Fruit fly (Drosophila melanogaster) whole organism, prepupa: ENCODE results near the gene CG9547.
A peak's percentile ranks its signal among the peaks of the same experiment; 100 is the strongest.

Experiments used
- CG10631 ChIP-seq: fragments of 200-800 bp; sonication (Bioruptor generic); optimal IDR thresholded peaks from 2 replicates; lab custom pipeline; 2016; ENCODE audit warnings: missing biosample characterization, missing genetic modification characterization
- CG10669 ChIP-seq: fragments of 200-800 bp; sonication (Bioruptor generic); optimal IDR thresholded peaks from 3 replicates; lab custom pipeline; 2018; ENCODE audit warnings: missing biosample characterization, mild to moderate bottlenecking, missing genetic modification characterization, moderate library complexity
- CG11762 ChIP-seq: fragments of 200-800 bp; sonication (Bioruptor generic); optimal IDR thresholded peaks from 3 replicates; lab custom pipeline; 2016; ENCODE audit warnings: missing biosample characterization, missing genetic modification characterization; ENCODE audit not compliant: insufficient read depth
- CG11902 ChIP-seq: fragments of 200-800 bp; sonication (Bioruptor generic); optimal IDR thresholded peaks from 3 replicates; lab custom pipeline; 2016; ENCODE audit warnings: missing biosample characterization, missing genetic modification characterization
- CG15336 ChIP-seq: fragments of 200-800 bp; sonication (Bioruptor generic); IDR thresholded peaks from 2 replicates; pipeline ENCODE4 v1.3.6; 2022; ENCODE audit warnings: missing biosample characterization, missing genetic modification characterization
- CG1621 ChIP-seq: fragments of 200-800 bp; sonication (Bioruptor generic); optimal IDR thresholded peaks from 3 replicates; lab custom pipeline; 2018; ENCODE audit warnings: missing biosample characterization, mild to moderate bottlenecking, missing genetic modification characterization
- CG16779 ChIP-seq: fragments of 200-800 bp; sonication (Bioruptor generic); optimal IDR thresholded peaks from 3 replicates; lab custom pipeline; 2017; ENCODE audit warnings: missing biosample characterization, mild to moderate bottlenecking, missing genetic modification characterization
- CG32006 ChIP-seq: fragments of 200-800 bp; sonication (Bioruptor generic); optimal IDR thresholded peaks from 3 replicates; lab custom pipeline; 2017; ENCODE audit warnings: missing biosample characterization, mild to moderate bottlenecking, missing genetic modification characterization
- CG34406 ChIP-seq: fragments of 200-800 bp; sonication (Bioruptor generic); optimal IDR thresholded peaks from 3 replicates; lab custom pipeline; 2016; ENCODE audit warnings: missing biosample characterization, missing genetic modification characterization
- CG3919 ChIP-seq: fragments of 200-800 bp; sonication (Bioruptor generic); optimal IDR thresholded peaks from 3 replicates; lab custom pipeline; 2016; ENCODE audit warnings: missing biosample characterization, missing genetic modification characterization
- CG6276 ChIP-seq: fragments of 200-800 bp; sonication (Bioruptor generic); optimal IDR thresholded peaks from 2 replicates; lab custom pipeline; 2017; ENCODE audit warnings: missing biosample characterization, mild to moderate bottlenecking, missing genetic modification characterization
- CG6792 ChIP-seq: fragments of 200-800 bp; sonication (Bioruptor generic); optimal IDR thresholded peaks from 3 replicates; lab custom pipeline; 2016; ENCODE audit warnings: missing biosample characterization, missing genetic modification characterization
- CG6808 ChIP-seq: fragments of 200-800 bp; sonication (Bioruptor generic); optimal IDR thresholded peaks from 3 replicates; lab custom pipeline; 2017; ENCODE audit warnings: missing biosample characterization, missing genetic modification characterization, mild to moderate bottlenecking, moderate library complexity, missing genetic modification reagents
- CG6854 ChIP-seq: fragments of 200-800 bp; sonication (Bioruptor generic); optimal IDR thresholded peaks from 2 replicates; lab custom pipeline; 2017; ENCODE audit warnings: missing biosample characterization, mild to moderate bottlenecking, missing genetic modification characterization
- CG8632 ChIP-seq: fragments of 200-800 bp; sonication (Bioruptor generic); optimal IDR thresholded peaks from 3 replicates; lab custom pipeline; 2016; ENCODE audit warnings: missing biosample characterization, missing genetic modification characterization
- Eip75B ChIP-seq: fragments of 200-800 bp; sonication (Bioruptor generic); optimal IDR thresholded peaks from 3 replicates; lab custom pipeline; 2016; ENCODE audit warnings: missing biosample characterization, missing genetic modification characterization
- Eip78C ChIP-seq: fragments of 200-800 bp; sonication (Bioruptor generic); peaks from one replicate; lab custom pipeline; 2016; ENCODE audit warnings: missing biosample characterization, missing genetic modification characterization
- Eip93F ChIP-seq: fragments of 200-800 bp; sonication (Bioruptor generic); optimal IDR thresholded peaks from 2 replicates; lab custom pipeline; 2016; ENCODE audit warnings: missing biosample characterization, mild to moderate bottlenecking, missing genetic modification characterization
- Ets21C ChIP-seq: fragments of 200-800 bp; sonication (Bioruptor generic); optimal IDR thresholded peaks from 3 replicates; lab custom pipeline; 2016; ENCODE audit warnings: missing biosample characterization, missing genetic modification characterization
- Ets96B ChIP-seq: fragments of 200-800 bp; optimal IDR thresholded peaks from 2 replicates; lab custom pipeline; 2019; ENCODE audit warnings: missing biosample characterization, mild to moderate bottlenecking, missing genetic modification characterization, moderate library complexity
- Hr38 ChIP-seq: sonication (Bioruptor generic); optimal IDR thresholded peaks from 2 replicates; lab custom pipeline; 2016; ENCODE audit warnings: missing biosample characterization, missing genetic modification characterization
- Hr39 ChIP-seq: fragments of 200-800 bp; sonication (Bioruptor generic); optimal IDR thresholded peaks from 2 replicates; lab custom pipeline; 2016; ENCODE audit warnings: missing biosample characterization, missing genetic modification characterization
- Hr4 ChIP-seq: fragments of 200-800 bp; sonication (Bioruptor generic); optimal IDR thresholded peaks from 3 replicates; lab custom pipeline; 2016; ENCODE audit warnings: missing biosample characterization, missing genetic modification characterization
- Lpt ChIP-seq: fragments of 200-800 bp; sonication (Bioruptor generic); optimal IDR thresholded peaks from 3 replicates; lab custom pipeline; 2016; ENCODE audit warnings: missing biosample characterization, missing genetic modification characterization
- Met ChIP-seq: fragments of 200-800 bp; sonication (Bioruptor generic); optimal IDR thresholded peaks from 3 replicates; lab custom pipeline; 2016; ENCODE audit warnings: missing biosample characterization, missing genetic modification characterization
- OdsH ChIP-seq: fragments of 200-800 bp; sonication (Bioruptor generic); optimal IDR thresholded peaks from 3 replicates; lab custom pipeline; 2016; ENCODE audit warnings: missing biosample characterization, missing genetic modification characterization
- Smox ChIP-seq: fragments of 200-800 bp; sonication (Bioruptor generic); optimal IDR thresholded peaks from 3 replicates; lab custom pipeline; 2016; ENCODE audit warnings: missing biosample characterization, missing genetic modification characterization
- Sox102F ChIP-seq: fragments of 200-800 bp; sonication (Bioruptor generic); optimal IDR thresholded peaks from 2 replicates; lab custom pipeline; 2016; ENCODE audit warnings: missing biosample characterization, mild to moderate bottlenecking, missing genetic modification characterization
- Sox14 ChIP-seq: fragments of 200-800 bp; sonication (Bioruptor generic); optimal IDR thresholded peaks from 3 replicates; lab custom pipeline; 2016; ENCODE audit warnings: missing biosample characterization, missing genetic modification characterization
- achi ChIP-seq: fragments of 200-800 bp; sonication (Bioruptor generic); optimal IDR thresholded peaks from 3 replicates; lab custom pipeline; 2016; ENCODE audit warnings: missing biosample characterization, missing genetic modification characterization
- acj6 ChIP-seq: fragments of 200-800 bp; sonication (Bioruptor generic); optimal IDR thresholded peaks from 3 replicates; lab custom pipeline; 2016; ENCODE audit warnings: missing biosample characterization, missing genetic modification characterization
- cyc ChIP-seq: fragments of 200-800 bp; sonication (Bioruptor generic); optimal IDR thresholded peaks from 3 replicates; lab custom pipeline; 2016; ENCODE audit warnings: missing biosample characterization, missing genetic modification characterization
- dac ChIP-seq: fragments of 200-800 bp; sonication (Bioruptor generic); optimal IDR thresholded peaks from 2 replicates; lab custom pipeline; 2017; ENCODE audit warnings: missing biosample characterization, mild to moderate bottlenecking, missing genetic modification characterization
- dsx ChIP-seq: fragments of 200-800 bp; optimal IDR thresholded peaks from 3 replicates; lab custom pipeline; 2019; ENCODE audit warnings: missing biosample characterization, mild to moderate bottlenecking, missing genetic modification characterization, moderate library complexity; ENCODE audit not compliant: poor library complexity, severe bottlenecking
- esn ChIP-seq: fragments of 200-800 bp; sonication (Bioruptor generic); optimal IDR thresholded peaks from 2 replicates; lab custom pipeline; 2016; ENCODE audit warnings: missing biosample characterization, mild to moderate bottlenecking, missing genetic modification characterization, moderate library complexity
- fd59A ChIP-seq: fragments of 200-800 bp; sonication (Bioruptor generic); optimal IDR thresholded peaks from 2 replicates; lab custom pipeline; 2017; ENCODE audit warnings: missing biosample characterization, mild to moderate bottlenecking, missing genetic modification characterization, missing genetic modification reagents
- fd85E ChIP-seq: fragments of 200-800 bp; sonication (Bioruptor generic); optimal IDR thresholded peaks from 3 replicates; lab custom pipeline; 2016; ENCODE audit warnings: missing biosample characterization, missing genetic modification characterization
- fkh ChIP-seq: fragments of 200-800 bp; sonication (Bioruptor generic); optimal IDR thresholded peaks from 3 replicates; lab custom pipeline; 2017; ENCODE audit warnings: missing biosample characterization, mild to moderate bottlenecking, missing genetic modification characterization, moderate library complexity
- pdm3 ChIP-seq: fragments of 200-800 bp; sonication (Bioruptor generic); optimal IDR thresholded peaks from 3 replicates; lab custom pipeline; 2016; ENCODE audit warnings: missing biosample characterization, missing genetic modification characterization
- salr ChIP-seq, 2 experiments: fragments of 200-800 bp; sonication (Bioruptor generic); optimal IDR thresholded peaks; 3 replicates each; lab custom pipeline; 2016 to 2018; ENCODE audit warnings: missing biosample characterization in 2 of 2, missing genetic modification characterization in 2 of 2, mild to moderate bottlenecking in 1 of 2
- spab ChIP-seq: fragments of 200-800 bp; sonication (Bioruptor generic); optimal IDR thresholded peaks from 2 replicates; lab custom pipeline; 2017; ENCODE audit warnings: missing biosample characterization, mild to moderate bottlenecking, missing genetic modification characterization, missing genetic modification reagents
- svp ChIP-seq: fragments of 200-800 bp; sonication (Bioruptor generic); peaks from one replicate; lab custom pipeline; 2016; ENCODE audit warnings: missing biosample characterization, missing genetic modification characterization
- topi ChIP-seq: fragments of 200-800 bp; sonication (Bioruptor generic); optimal IDR thresholded peaks from 3 replicates; lab custom pipeline; 2016; ENCODE audit warnings: missing biosample characterization, missing genetic modification characterization
- vri ChIP-seq: fragments of 200-800 bp; sonication (Bioruptor generic); optimal IDR thresholded peaks from 3 replicates; lab custom pipeline; 2016; ENCODE audit warnings: missing biosample characterization, mild to moderate bottlenecking, missing genetic modification characterization

CG9547 gene

DNA sequence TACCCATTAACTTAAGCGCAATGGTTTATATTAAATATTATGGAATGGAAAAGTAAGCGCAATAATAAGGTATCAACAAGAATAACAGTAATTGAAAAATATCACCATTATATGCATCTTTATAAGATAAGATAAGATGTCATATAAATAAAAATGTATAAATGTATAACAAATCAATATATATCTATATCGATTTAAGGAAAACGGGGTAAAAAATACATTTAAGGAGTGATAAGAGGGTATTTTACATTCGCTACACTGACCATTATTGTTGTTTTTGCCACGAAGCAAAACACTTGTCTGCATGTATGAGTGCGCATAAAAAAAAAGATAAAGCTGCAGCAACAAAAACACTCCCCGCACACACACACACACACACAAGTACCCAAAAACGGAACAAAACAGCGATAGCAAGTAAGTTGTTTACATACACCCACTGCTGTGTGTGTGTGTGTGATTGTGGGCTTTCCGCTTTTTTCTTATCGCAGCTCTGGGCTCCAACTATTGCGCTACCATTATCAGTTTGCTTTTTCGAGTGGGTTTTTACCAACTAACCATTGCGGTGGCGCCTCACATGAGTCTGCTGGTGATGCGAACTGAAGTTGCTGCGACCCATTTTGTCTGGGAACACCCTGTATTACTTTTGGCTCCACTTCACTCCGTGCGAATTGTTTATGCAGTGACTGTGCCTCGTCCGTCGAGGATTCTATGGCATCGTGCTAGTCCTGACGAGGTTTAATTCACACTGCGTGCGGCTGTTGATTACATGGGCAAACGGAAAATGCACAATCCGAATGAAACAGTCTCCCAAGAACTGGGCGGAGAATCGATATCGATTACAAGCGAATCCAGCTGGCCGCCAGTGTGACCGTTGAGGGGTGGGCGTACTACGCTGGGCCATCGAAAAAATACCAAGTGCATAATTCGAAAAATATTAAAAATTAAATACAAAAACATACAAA is 21.0 kb downstream of the CG9547 start, which contains the start of gene mmy (continued):
- TF ChIP-seq acj6 (peak; percentile 67), Ets21C (no peak), spab (GFP tag; lab: Kevin White, UChicago) (peak; percentile 67), Met (GFP tag; lab: Kevin White, UChicago) (no peak), Sox102F (GFP tag; lab: Kevin White, UChicago) (peak; percentile 37), CG8632 (GFP tag; lab: Kevin White, UChicago) (peak; percentile 63), CG11762 (GFP tag; lab: Kevin White, UChicago) (peak; percentile 59), CG15336 (peak; percentile 81), CG32006 (GFP tag; lab: Kevin White, UChicago) (peak; percentile 84), CG6854 (GFP tag; lab: Kevin White, UChicago) (peak; percentile 50)

DNA sequence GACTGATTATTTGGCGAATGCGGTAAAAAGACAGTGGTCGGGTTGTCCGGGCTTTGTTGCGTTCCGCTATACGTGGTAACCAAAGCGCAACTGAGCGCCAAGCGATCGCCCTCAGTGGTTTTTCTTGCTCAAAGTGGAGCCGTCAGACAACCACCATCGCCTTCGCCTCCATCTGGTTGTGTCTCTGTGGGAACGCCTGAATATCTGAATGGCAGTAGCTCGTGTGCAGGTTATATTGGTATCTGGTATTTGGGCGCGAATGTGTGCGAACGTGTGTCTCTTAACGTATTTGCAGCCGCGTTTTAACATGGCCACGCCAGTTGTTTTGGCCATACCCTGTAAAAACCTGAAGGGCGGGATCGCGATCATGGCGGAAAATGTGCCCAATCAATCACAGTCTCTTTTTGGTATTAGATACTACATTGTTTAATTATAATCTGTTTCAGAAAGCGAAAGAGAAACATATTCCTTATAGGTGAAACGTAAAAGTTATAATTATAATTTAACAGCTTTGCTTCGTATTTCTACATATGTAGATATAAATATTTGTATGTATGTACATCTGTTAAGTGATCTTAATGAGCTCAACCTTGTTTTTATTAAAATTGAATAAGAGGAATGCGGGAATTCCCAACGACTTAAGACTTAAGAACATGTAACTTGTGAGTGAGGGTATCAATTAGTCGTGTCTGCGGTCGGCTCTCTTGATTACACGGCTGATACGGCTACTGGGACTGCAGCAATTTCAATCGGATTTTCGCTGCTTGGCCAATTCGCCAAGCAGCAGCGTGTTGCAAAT is 22.2 kb downstream of the CG9547 start:
- TF ChIP-seq salr (GFP tag; optimal IDR thresholded peaks at IDR 0.05; lab: Kevin White, UChicago) (peak in 1 of 2 experiments; percentile 71), CG34406 (peak; percentile 59), CG3919 (GFP tag; lab: Kevin White, UChicago) (peak; percentile 47), fkh (peak; percentile 10), CG1621 (peak; percentile 40), fd85E (peak; percentile 31), achi (GFP tag; lab: Kevin White, UChicago) (peak; percentile 51), Hr39 (peak; percentile 47), Eip93F (GFP tag; lab: Kevin White, UChicago) (no peak), CG6808 (GFP tag; lab: Kevin White, UChicago) (peak; percentile 67), Hr4 (GFP tag; lab: Kevin White, UChicago) (peak; percentile 62), CG16779 (peak; percentile 51), Sox14 (peak; percentile 38), Sox102F (GFP tag; lab: Kevin White, UChicago) (peak; percentile 63), CG6854 (GFP tag; lab: Kevin White, UChicago) (no peak), CG6276 (GFP tag; lab: Kevin White, UChicago) (peak; percentile 73), vri (GFP tag; lab: Kevin White, UChicago) (peak; percentile 34), Lpt (GFP tag; lab: Kevin White, UChicago) (no peak), cyc (GFP tag; lab: Kevin White, UChicago) (peak; percentile 29), Eip78C (peak; percentile 95), Hr38 (no peak), Ets21C (peak; percentile 35), Eip75B (peak; percentile 46), CG15336 (no peak; the same call in 1 of the 2 replicates), CG32006 (GFP tag; lab: Kevin White, UChicago) (peak; percentile 85), svp (GFP tag; lab: Kevin White, UChicago) (peak; percentile 77), CG6792 (GFP tag; lab: Kevin White, UChicago) (peak; percentile 67), CG11762 (GFP tag; lab: Kevin White, UChicago) (peak; percentile 10), dsx (GFP tag; lab: Kevin White, UChicago) (peak; percentile 21), Smox (GFP tag; lab: Kevin White, UChicago) (peak; percentile 34), dac (GFP tag; lab: Kevin White, UChicago) (peak; percentile 46), acj6 (peak; percentile 57), OdsH (GFP tag; lab: Kevin White, UChicago) (peak; percentile 65), fd59A (GFP tag; lab: Kevin White, UChicago) (peak; percentile 56), CG10669 (GFP tag; lab: Kevin White, UChicago) (peak; percentile 49), esn (GFP tag; lab: Kevin White, UChicago) (peak; percentile 62), CG11902 (GFP tag; lab: Kevin White, UChicago) (peak; percentile 61), topi (GFP tag; lab: Kevin White, UChicago) (peak; percentile 56), pdm3 (peak; percentile 60), CG10631 (GFP tag; lab: Kevin White, UChicago) (peak; percentile 48), Ets96B (tag; lab: Kevin White, UChicago) (peak; percentile 32)
